Worm (Caenorhabditis elegans) whole organism, L1 larva: Measurements from ENCODE around the gene asd-1.

Experiments
- C04F5.9 ChIP-seq: sonication (generic microtip); optimal IDR thresholded peaks from 2 replicates; lab custom pipeline; 2016; ENCODE audit warnings: missing genetic modification characterization, missing compliant biosample characterization
- C16A3.4 ChIP-seq: fragments of 150-350 bp; optimal IDR thresholded peaks from 2 replicates; lab custom pipeline; 2014; ENCODE audit warnings: missing biosample characterization, missing genetic modification characterization
- Y116A8C.19 ChIP-seq: sonication (generic microtip); optimal IDR thresholded peaks from 2 replicates; lab custom pipeline; 2016; ENCODE audit warnings: missing compliant biosample characterization, missing genetic modification characterization, borderline replicate concordance
- aha-1 ChIP-seq: fragments of 150-350 bp; optimal IDR thresholded peaks from 2 replicates; lab custom pipeline; 2014; ENCODE audit warnings: missing biosample characterization, missing genetic modification characterization
- aly-2 ChIP-seq: fragments of 150-350 bp; optimal IDR thresholded peaks from 2 replicates; lab custom pipeline; 2014; ENCODE audit warnings: missing biosample characterization, missing genetic modification characterization
- ama-1 ChIP-seq: fragments of 150-350 bp; optimal IDR thresholded peaks from 2 replicates; lab custom pipeline; 2014
- blmp-1 ChIP-seq: fragments of 150-350 bp; optimal IDR thresholded peaks from 2 replicates; lab custom pipeline; 2014; ENCODE audit warnings: missing biosample characterization, missing genetic modification characterization
- ceh-88 ChIP-seq: fragments of 200-800 bp; sonication (Bioruptor generic); IDR thresholded peaks from 2 replicates; pipeline ENCODE4 v1.3.6; 2022; ENCODE audit warnings: missing genetic modification characterization, missing compliant biosample characterization
- dsc-1 ChIP-seq: sonication (generic microtip); optimal IDR thresholded peaks from 2 replicates; lab custom pipeline; 2016; ENCODE audit warnings: mild to moderate bottlenecking, missing genetic modification characterization, missing compliant biosample characterization
- elt-2 ChIP-seq: sonication (generic microtip); optimal IDR thresholded peaks from 2 replicates; lab custom pipeline; 2016; ENCODE audit warnings: missing genetic modification characterization, mild to moderate bottlenecking, inconsistent platforms, missing compliant biosample characterization, missing genetic modification reagents
- ets-5 ChIP-seq: fragments of 200-800 bp; sonication (Bioruptor generic); IDR thresholded peaks from 2 replicates; pipeline ENCODE4 v1.3.6; 2022; ENCODE audit warnings: missing genetic modification characterization, missing compliant biosample characterization
- fkh-10 ChIP-seq: sonication (generic microtip); optimal IDR thresholded peaks from 2 replicates; lab custom pipeline; 2017; ENCODE audit warnings: missing biosample characterization, missing genetic modification reagents, missing genetic modification characterization
- grh-1 ChIP-seq: fragments of 200-800 bp; sonication (Bioruptor generic); IDR thresholded peaks from 2 replicates; pipeline ENCODE4 v1.3.6; 2022; ENCODE audit warnings: missing genetic modification reagents, missing genetic modification characterization, missing compliant biosample characterization
- hlh-17 ChIP-seq: fragments of 200-800 bp; sonication (Bioruptor generic); optimal IDR thresholded peaks from 2 replicates; lab custom pipeline; 2018; ENCODE audit warnings: missing genetic modification characterization, mild to moderate bottlenecking, missing compliant biosample characterization, moderate library complexity, borderline replicate concordance
- hlh-4 ChIP-seq: sonication (generic microtip); optimal IDR thresholded peaks from 2 replicates; lab custom pipeline; 2016; ENCODE audit warnings: mild to moderate bottlenecking, missing genetic modification characterization, missing compliant biosample characterization
- isw-1 ChIP-seq: fragments of 200-800 bp; sonication (Bioruptor generic); IDR thresholded peaks from 2 replicates; pipeline ENCODE4 v1.3.6; 2022; ENCODE audit warnings: missing genetic modification characterization, missing compliant biosample characterization
- lin-13 ChIP-seq: fragments of 150-350 bp; optimal IDR thresholded peaks from 2 replicates; lab custom pipeline; 2014; ENCODE audit warnings: missing biosample characterization, missing genetic modification reagents, missing genetic modification characterization
- lin-35 ChIP-seq, 2 experiments: fragments of 150-350 bp; optimal IDR thresholded peaks; 2 replicates each; lab custom pipeline; 2014; ENCODE audit warnings: missing biosample characterization in 2 of 2, missing genetic modification characterization in 2 of 2, missing genetic modification reagents in 2 of 2
- lsy-2 ChIP-seq, 2 experiments: fragments of 150-350 bp; optimal IDR thresholded peaks; 2 replicates each; lab custom pipeline; 2014; ENCODE audit warnings: missing biosample characterization in 2 of 2, missing genetic modification characterization in 2 of 2
- mab-9 ChIP-seq: fragments of 200-800 bp; sonication (Bioruptor generic); IDR thresholded peaks from 2 replicates; pipeline ENCODE4 v1.3.6; 2022; ENCODE audit warnings: missing genetic modification reagents, missing genetic modification characterization, missing compliant biosample characterization
- mdl-1 ChIP-seq, 2 experiments: fragments of 150-350 bp; optimal IDR thresholded peaks; 2 replicates each; lab custom pipeline; 2014 to 2017; ENCODE audit warnings: missing biosample characterization in 2 of 2, missing genetic modification characterization in 2 of 2, inconsistent platforms in 1 of 2
- mep-1 ChIP-seq: fragments of 150-350 bp; optimal IDR thresholded peaks from 2 replicates; lab custom pipeline; 2014; ENCODE audit warnings: missing biosample characterization, missing genetic modification characterization
- nhr-20 ChIP-seq: sonication (generic microtip); optimal IDR thresholded peaks from 2 replicates; lab custom pipeline; 2016; ENCODE audit warnings: mild to moderate bottlenecking, missing genetic modification characterization, missing compliant biosample characterization
- nhr-237 ChIP-seq: fragments of 150-350 bp; optimal IDR thresholded peaks from 2 replicates; lab custom pipeline; 2014; ENCODE audit warnings: missing biosample characterization, missing genetic modification characterization
- nhr-85 ChIP-seq: sonication (generic microtip); peaks from one replicate; lab custom pipeline; 2016; ENCODE audit warnings: missing genetic modification characterization, inconsistent platforms, missing compliant biosample characterization
- nhr-90 ChIP-seq: sonication (generic microtip); optimal IDR thresholded peaks from 2 replicates; lab custom pipeline; 2016; ENCODE audit warnings: mild to moderate bottlenecking, missing genetic modification characterization, missing compliant biosample characterization; ENCODE audit not compliant: poor library complexity
- pqm-1 ChIP-seq: sonication (generic microtip); optimal IDR thresholded peaks from 3 replicates; lab custom pipeline; 2017; ENCODE audit warnings: missing biosample characterization, missing genetic modification characterization
- sup-37 ChIP-seq: fragments of 200-800 bp; sonication (Bioruptor generic); optimal IDR thresholded peaks from 2 replicates; lab custom pipeline; 2018; ENCODE audit warnings: mild to moderate bottlenecking, missing genetic modification characterization, missing compliant biosample characterization
- unc-130 ChIP-seq: fragments of 150-350 bp; optimal IDR thresholded peaks from 2 replicates; lab custom pipeline; 2017; ENCODE audit warnings: missing biosample characterization, missing genetic modification characterization, inconsistent platforms
- unc-62 ChIP-seq: fragments of 150-350 bp; optimal IDR thresholded peaks from 2 replicates; lab custom pipeline; 2014; ENCODE audit warnings: missing biosample characterization, missing genetic modification reagents, missing genetic modification characterization
- unc-86 ChIP-seq: sonication (generic microtip); optimal IDR thresholded peaks from 2 replicates; lab custom pipeline; 2016; ENCODE audit warnings: missing genetic modification characterization, missing compliant biosample characterization
- unc-98 ChIP-seq: fragments of 200-800 bp; sonication (Bioruptor generic); IDR thresholded peaks from 2 replicates; pipeline ENCODE4 v1.3.6; 2022; ENCODE audit warnings: missing genetic modification characterization, missing compliant biosample characterization
- zag-1 ChIP-seq: fragments of 150-350 bp; optimal IDR thresholded peaks from 2 replicates; lab custom pipeline; 2014; ENCODE audit warnings: missing biosample characterization, missing genetic modification characterization
- ztf-11 ChIP-seq, 2 experiments: sonication (generic microtip); optimal IDR thresholded peaks; 2 replicates each; lab custom pipeline; 2016 to 2017; ENCODE audit warnings: missing genetic modification characterization in 2 of 2, missing biosample characterization in 1 of 2, missing compliant biosample characterization in 1 of 2

The asd-1 gene

ce11 chrIII:4204964-4205363, 7.9 kb downstream of the asd-1 start:
- TF ChIP-seq aha-1 = no peak
- TF ChIP-seq sup-37 (GFP tag; lab: Kevin White, UChicago) = no peak
- TF ChIP-seq blmp-1 (tag; lab: Kevin White, UChicago) = no peak
- TF ChIP-seq lin-13 (GFP tag; lab: Kevin White, UChicago) = no peak
- TF ChIP-seq ztf-11 (tag; optimal IDR thresholded peaks at IDR 0.05; lab: Kevin White, UChicago) = no peak
- TF ChIP-seq hlh-4 = no peak
- no peak for TF ChIP-seq C04F5.9 (tag; lab: Kevin White, UChicago)
- TF ChIP-seq nhr-90 (tag; lab: Kevin White, UChicago) = no peak
- TF ChIP-seq ceh-88 (GFP tag; lab: Robert Waterston, UW) = no peak
- no peak for TF ChIP-seq hlh-17 (GFP tag; lab: Kevin White, UChicago)
- TF ChIP-seq isw-1 (GFP tag; lab: Robert Waterston, UW) = no peak
- TF ChIP-seq ama-1 = no peak
- TF ChIP-seq, all 84 proteins: peak for 0

- peak in 1 of 2 experiments; percentile 63 for TF ChIP-seq lsy-2 (tag; optimal IDR thresholded peaks at IDR 0.05; lab: Kevin White, UChicago)
- no peak for TF ChIP-seq ets-5
- TF ChIP-seq blmp-1 (tag; lab: Kevin White, UChicago) = peak; percentile 28
Observed at ce11 chrIII:4205751-4206327, 8.8 kb downstream of the asd-1 start, which contains the start of gene R74.8. Gene R74.8, plus strand, starts transcription at chrIII:4206277.

DNA sequence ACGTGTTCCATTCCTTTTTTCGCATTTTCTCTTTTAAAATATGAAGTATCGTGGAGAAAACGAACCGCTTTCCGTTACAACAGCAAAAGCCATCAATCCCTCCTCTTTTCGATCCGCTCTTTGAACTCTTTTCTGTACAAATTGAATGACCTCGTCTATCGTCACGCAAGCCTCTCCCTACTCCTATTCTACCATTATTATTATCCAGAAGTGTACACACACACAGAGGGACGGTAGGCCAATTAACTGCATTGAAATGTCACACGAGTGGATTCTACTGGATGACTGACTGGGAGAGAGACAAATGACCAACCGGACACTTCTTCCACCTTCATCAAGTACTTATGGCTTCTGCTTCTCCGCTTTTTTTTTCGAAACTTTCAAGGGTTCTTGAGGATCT, 11.1 kb downstream of the asd-1 start:
- TF ChIP-seq mab-9 (GFP tag; lab: Robert Waterston, UW) (no peak), blmp-1 (tag; lab: Kevin White, UChicago) (peak; percentile 29)

- TF ChIP-seq dsc-1 (no peak), fkh-10 (GFP tag; lab: Kevin White, UChicago) (no peak), mdl-1 (tag; optimal IDR thresholded peaks at IDR 0.05; lab: Kevin White, UChicago) (no peak), nhr-20 (tag; lab: Kevin White, UChicago) (no peak), nhr-85 (tag; lab: Kevin White, UChicago) (no peak), grh-1 (GFP tag; lab: Robert Waterston, UW) (no peak), unc-98 (GFP tag; lab: Robert Waterston, UW) (no peak), lin-35 (GFP tag; optimal IDR thresholded peaks at IDR 0.05; lab: Kevin White, UChicago) (no peak), Y116A8C.19 (tag; lab: Kevin White, UChicago) (no peak), aha-1 (no peak), unc-86 (tag; lab: Kevin White, UChicago) (no peak), mep-1 (tag; lab: Kevin White, UChicago) (no peak)
Observed at ce11 chrIII:4209188-4209587, 12.1 kb downstream of the asd-1 start, which contains the start of gene phlp-2. Gene phlp-2, plus strand, starts transcription at chrIII:4209488.

DNA sequence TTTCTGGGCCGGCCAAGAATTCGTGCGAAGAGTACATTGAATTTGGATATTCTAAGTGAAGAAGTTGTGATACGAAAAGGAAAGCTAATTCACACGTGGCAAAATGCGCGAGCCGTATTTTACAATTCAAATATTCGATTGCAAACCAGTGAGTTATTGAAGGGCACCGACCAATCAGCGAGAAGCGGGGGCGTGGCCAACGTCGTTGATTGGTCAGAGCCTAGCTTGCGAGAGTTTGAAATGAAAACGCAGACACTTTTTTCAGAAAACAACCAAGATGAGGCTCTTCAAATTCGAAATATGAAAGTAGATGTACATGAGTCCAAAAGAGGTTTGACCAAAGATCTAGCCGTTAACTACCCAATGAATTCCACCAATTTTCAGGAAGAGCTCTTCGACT, 13.6 kb downstream of the asd-1 start:
- TF ChIP-seq unc-130 (tag; lab: Kevin White, UChicago) = no peak
- TF ChIP-seq nhr-237 = no peak
- no peak for TF ChIP-seq pqm-1 (tag; lab: Kevin White, UChicago)
- TF ChIP-seq zag-1 (tag; lab: Kevin White, UChicago) = no peak
- TF ChIP-seq aly-2 (tag; lab: Kevin White, UChicago) = no peak
- TF ChIP-seq unc-62 (GFP tag; lab: Kevin White, UChicago) = no peak
- no peak for TF ChIP-seq C16A3.4 (tag; lab: Kevin White, UChicago)
- TF ChIP-seq elt-2 (tag; lab: Kevin White, UChicago) = no peak
- TF ChIP-seq mab-9 (GFP tag; lab: Robert Waterston, UW) = no peak
